Worm (Caenorhabditis elegans) whole organism, L3 larva: Measurements from ENCODE around the gene nhr-249.

Experiments used
- ZK546.5 ChIP-seq: sonication (generic microtip); optimal IDR thresholded peaks from 2 replicates; lab custom pipeline; 2017; ENCODE audit warnings: missing biosample characterization, missing genetic modification characterization
- nhr-76 ChIP-seq: fragments of 150-350 bp; sonication (generic microtip); optimal IDR thresholded peaks from 5 replicates; lab custom pipeline; 2014; ENCODE audit warnings: missing biosample characterization, missing genetic modification characterization

DNA sequence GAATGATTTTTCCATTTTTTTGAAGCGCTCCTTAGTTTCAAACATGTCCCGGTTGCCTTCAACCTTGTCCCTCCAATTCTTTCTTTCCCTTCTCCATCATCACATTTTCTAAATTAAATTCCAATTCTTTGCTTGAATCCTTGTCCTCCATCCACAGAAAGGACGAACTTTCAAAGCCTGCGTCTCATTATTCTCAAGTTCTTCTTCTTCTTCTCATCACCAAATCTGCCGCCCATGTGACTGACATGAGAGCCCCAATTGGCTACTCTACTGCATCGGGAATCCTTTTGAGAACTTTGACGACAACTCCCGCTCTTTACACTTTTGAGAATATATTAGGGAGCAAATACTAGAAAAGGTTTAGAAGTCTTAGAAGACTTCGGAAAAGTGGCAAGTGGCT lies 15.7 kb downstream of the nhr-249 start:
- TF ChIP-seq nhr-76: no peak
- no peak for TF ChIP-seq ZK546.5
